Fruit fly (Drosophila melanogaster) whole organism, embryonic: Measurements from ENCODE around the gene CG15767.

Experiments used
- B-H1 ChIP-seq: fragments of 200-800 bp; sonication (Bioruptor generic); IDR thresholded peaks from 3 replicates; pipeline ENCODE4 v1.3.6; 2022; ENCODE audit warnings: missing biosample characterization, missing genetic modification characterization
- BEAF-32 ChIP-seq: fragments of 200-800 bp; sonication (Bioruptor generic); optimal IDR thresholded peaks from 3 replicates; lab custom pipeline; 2017; ENCODE audit warnings: missing biosample characterization, missing genetic modification characterization, mild to moderate bottlenecking, moderate library complexity, missing genetic modification reagents
- CG13775 ChIP-seq: fragments of 200-800 bp; sonication (Bioruptor generic); optimal IDR thresholded peaks from 3 replicates; lab custom pipeline; 2017; ENCODE audit warnings: missing biosample characterization, mild to moderate bottlenecking, missing genetic modification characterization
- CG13894 ChIP-seq: fragments of 200-800 bp; sonication (Bioruptor generic); optimal IDR thresholded peaks from 3 replicates; lab custom pipeline; 2018; ENCODE audit warnings: missing biosample characterization, mild to moderate bottlenecking, missing genetic modification characterization, moderate library complexity
- CG14014 ChIP-seq: fragments of 200-800 bp; sonication (Bioruptor generic); IDR thresholded peaks from 2 replicates; pipeline ENCODE4 v1.3.6; 2022; ENCODE audit warnings: missing biosample characterization, missing genetic modification characterization
- CG14441 ChIP-seq: fragments of 200-800 bp; sonication (Bioruptor generic); IDR thresholded peaks from 2 replicates; pipeline ENCODE4 v1.3.6; 2022; ENCODE audit warnings: missing biosample characterization, missing genetic modification characterization
- CG1603 ChIP-seq: fragments of 200-800 bp; sonication (Bioruptor generic); optimal IDR thresholded peaks from 2 replicates; lab custom pipeline; 2019; ENCODE audit warnings: missing biosample characterization, mild to moderate bottlenecking, missing genetic modification characterization, moderate library complexity
- CG2116 ChIP-seq: fragments of 200-800 bp; sonication (Bioruptor generic); optimal IDR thresholded peaks from 3 replicates; lab custom pipeline; 2018; ENCODE audit warnings: missing biosample characterization, mild to moderate bottlenecking, missing genetic modification characterization
- CG2712 ChIP-seq: fragments of 200-800 bp; optimal IDR thresholded peaks from 3 replicates; lab custom pipeline; 2019; ENCODE audit warnings: missing biosample characterization, mild to moderate bottlenecking, missing genetic modification characterization, moderate library complexity
- CG2875 ChIP-seq: fragments of 200-800 bp; sonication (Bioruptor generic); optimal IDR thresholded peaks from 2 replicates; lab custom pipeline; 2017; ENCODE audit warnings: missing biosample characterization, mild to moderate bottlenecking, missing genetic modification characterization, missing genetic modification reagents
- CG3065 ChIP-seq: fragments of 200-800 bp; sonication (Bioruptor generic); optimal IDR thresholded peaks from 2 replicates; lab custom pipeline; 2016; ENCODE audit warnings: missing biosample characterization, missing genetic modification characterization
- CG31365 ChIP-seq: fragments of 200-800 bp; sonication (Bioruptor generic); optimal IDR thresholded peaks from 2 replicates; lab custom pipeline; 2018; ENCODE audit warnings: missing biosample characterization, mild to moderate bottlenecking, missing genetic modification characterization
- CG3163 ChIP-seq: fragments of 200-800 bp; sonication (Bioruptor generic); optimal IDR thresholded peaks from 3 replicates; lab custom pipeline; 2016; ENCODE audit warnings: missing biosample characterization, missing genetic modification characterization
- CG3726 ChIP-seq: fragments of 200-800 bp; sonication (Bioruptor generic); IDR thresholded peaks from 3 replicates; pipeline ENCODE4, ENCODE4 v1.3.6; 2022; ENCODE audit warnings: missing biosample characterization, missing genetic modification characterization
- CG4854 ChIP-seq: fragments of 200-800 bp; sonication (Bioruptor generic); optimal IDR thresholded peaks from 2 replicates; lab custom pipeline; 2016; ENCODE audit warnings: missing biosample characterization, missing genetic modification characterization, inconsistent platforms
- CG6175 ChIP-seq: fragments of 200-800 bp; sonication (Bioruptor generic); IDR thresholded peaks from 3 replicates; pipeline ENCODE4 v1.3.6; 2022; ENCODE audit warnings: missing biosample characterization, missing genetic modification characterization
- Dad ChIP-seq: fragments of 200-800 bp; sonication (Bioruptor generic); optimal IDR thresholded peaks from 3 replicates; lab custom pipeline; 2016; ENCODE audit warnings: missing biosample characterization, missing genetic modification characterization
- H2.0 ChIP-seq: fragments of 200-800 bp; sonication (Bioruptor generic); IDR thresholded peaks from 2 replicates; pipeline ENCODE4 v1.3.6; 2022; ENCODE audit warnings: missing biosample characterization, missing genetic modification characterization
- HHEX ChIP-seq: fragments of 200-800 bp; sonication (Bioruptor generic); optimal IDR thresholded peaks from 3 replicates; lab custom pipeline; 2017; ENCODE audit warnings: missing biosample characterization, mild to moderate bottlenecking, missing genetic modification characterization, missing genetic modification reagents
- HLHmδ ChIP-seq: fragments of 200-800 bp; sonication (Bioruptor generic); optimal IDR thresholded peaks from 2 replicates; lab custom pipeline; 2018; ENCODE audit warnings: missing biosample characterization, mild to moderate bottlenecking, missing genetic modification characterization, moderate library complexity
- Hr51 ChIP-seq, 2 experiments: fragments of 200-800 bp; sonication (Bioruptor generic); optimal IDR thresholded peaks; 2 replicates in 1 of 2; 3 replicates in 1 of 2; lab custom pipeline; 2016 to 2018; ENCODE audit warnings: missing biosample characterization in 2 of 2, missing genetic modification characterization in 2 of 2, mild to moderate bottlenecking in 1 of 2, moderate library complexity in 1 of 2
- Med ChIP-seq: fragments of 200-800 bp; sonication (Bioruptor generic); peaks from one replicate; lab custom pipeline; 2016; ENCODE audit warnings: missing biosample characterization, missing genetic modification characterization, mild to moderate bottlenecking, inconsistent platforms, moderate library complexity
- Pdp1 ChIP-seq, 2 experiments: fragments of 200-800 bp; sonication (Bioruptor generic); optimal IDR thresholded peaks; 3 replicates each; lab custom pipeline; 2016; ENCODE audit warnings: missing biosample characterization in 2 of 2, missing genetic modification characterization in 2 of 2, mild to moderate bottlenecking in 1 of 2, moderate library complexity in 1 of 2
- Rfx ChIP-seq: fragments of 200-800 bp; sonication (Bioruptor generic); IDR thresholded peaks from 2 replicates; pipeline ENCODE4 v1.3.6; 2022; ENCODE audit warnings: missing biosample characterization, missing genetic modification characterization
- Vsx1 ChIP-seq: fragments of 200-800 bp; sonication (Bioruptor generic); optimal IDR thresholded peaks from 2 replicates; lab custom pipeline; 2017; ENCODE audit warnings: missing biosample characterization, mild to moderate bottlenecking, missing genetic modification characterization, missing genetic modification reagents
- ab ChIP-seq: fragments of 200-800 bp; sonication (Bioruptor generic); optimal IDR thresholded peaks from 2 replicates; lab custom pipeline; 2016; ENCODE audit warnings: missing biosample characterization, missing genetic modification characterization
- bsh ChIP-seq, 2 experiments: fragments of 200-800 bp; sonication (Bioruptor generic); optimal IDR thresholded peaks; 2 replicates each; lab custom pipeline; 2017 to 2018; ENCODE audit warnings: mild to moderate bottlenecking in 2 of 2, missing biosample characterization in 2 of 2, missing genetic modification characterization in 2 of 2, moderate library complexity in 1 of 2
- chm ChIP-seq: fragments of 200-800 bp; sonication (Bioruptor generic); IDR thresholded peaks from 2 replicates; pipeline ENCODE4 v1.3.6; 2022; ENCODE audit warnings: missing biosample characterization, missing genetic modification characterization
- crol ChIP-seq: fragments of 200-800 bp; sonication (Bioruptor generic); IDR thresholded peaks from 2 replicates; pipeline ENCODE4 v1.3.6; 2022; ENCODE audit warnings: missing biosample characterization, missing genetic modification characterization
- disco-r ChIP-seq: fragments of 200-800 bp; sonication (Bioruptor generic); optimal IDR thresholded peaks from 2 replicates; lab custom pipeline; 2016; ENCODE audit warnings: missing biosample characterization, missing genetic modification characterization
- gfzf ChIP-seq: fragments of 200-800 bp; sonication (Bioruptor generic); optimal IDR thresholded peaks from 2 replicates; lab custom pipeline; 2016; ENCODE audit warnings: missing biosample characterization, mild to moderate bottlenecking, missing genetic modification characterization, moderate library complexity
- grau ChIP-seq: fragments of 200-800 bp; optimal IDR thresholded peaks from 3 replicates; lab custom pipeline; 2019; ENCODE audit warnings: missing biosample characterization, mild to moderate bottlenecking, missing genetic modification characterization, moderate library complexity
- gsb-n ChIP-seq: fragments of 200-800 bp; sonication (Bioruptor generic); optimal IDR thresholded peaks from 3 replicates; lab custom pipeline; 2018; ENCODE audit warnings: missing biosample characterization, mild to moderate bottlenecking, missing genetic modification characterization
- lmd ChIP-seq: fragments of 200-800 bp; sonication (Bioruptor generic); IDR thresholded peaks from 2 replicates; pipeline ENCODE4 v1.3.6; 2022; ENCODE audit warnings: missing biosample characterization, missing genetic modification characterization
- mld ChIP-seq: fragments of 200-800 bp; sonication (Bioruptor generic); IDR thresholded peaks from 3 replicates; pipeline ENCODE4 v1.3.6; 2022; ENCODE audit warnings: missing biosample characterization, missing genetic modification characterization; ENCODE audit not compliant: partially characterized antibody
- pros ChIP-seq: fragments of 200-800 bp; sonication (Bioruptor generic); optimal IDR thresholded peaks from 3 replicates; lab custom pipeline; 2019; ENCODE audit warnings: missing biosample characterization, mild to moderate bottlenecking, missing genetic modification characterization, moderate library complexity
- repo ChIP-seq: fragments of 200-800 bp; sonication (Bioruptor generic); optimal IDR thresholded peaks from 2 replicates; lab custom pipeline; 2016; ENCODE audit warnings: missing biosample characterization, missing genetic modification characterization
- row ChIP-seq: fragments of 200-800 bp; sonication (Bioruptor generic); IDR thresholded peaks from 3 replicates; pipeline ENCODE4 v1.3.6; 2022; ENCODE audit warnings: missing biosample characterization, missing genetic modification characterization
- zen2 ChIP-seq: fragments of 200-800 bp; sonication (Bioruptor generic); IDR thresholded peaks from 3 replicates; pipeline ENCODE4 v1.3.6; 2022; ENCODE audit warnings: missing biosample characterization, missing genetic modification characterization; ENCODE audit not compliant: partially characterized antibody

The CG15767 gene

dm6 chrX:5786559-5786958 lies 2.7 kb upstream of the CG15767 start (continued):
- TF ChIP-seq BEAF-32 (GFP tag; lab: Kevin White, UChicago), result no peak
- TF ChIP-seq CG2875, result no peak
- peak in 1 of 2 experiments; percentile 43 for TF ChIP-seq Pdp1 (GFP tag; optimal IDR thresholded peaks at IDR 0.05; lab: Kevin White, UChicago)
- TF ChIP-seq chm (GFP tag; lab: Robert Waterston, UW), result no peak
- TF ChIP-seq CG14014 (GFP tag; lab: Robert Waterston, UW), result peak; percentile 16; the same call in 1 of the 2 replicates
- peak in 1 of 2 experiments; percentile 76 for TF ChIP-seq Hr51 (GFP tag; optimal IDR thresholded peaks at IDR 0.05; lab: Kevin White, UChicago)
- no peak for TF ChIP-seq gsb-n (tag; lab: Kevin White, UChicago)
- TF ChIP-seq CG3726 (GFP tag; lab: Robert Waterston, UW), result no peak
- TF ChIP-seq CG14441 (GFP tag; lab: Robert Waterston, UW), result peak; percentile 43
- peak; percentile 53 for TF ChIP-seq CG2712 (tag; lab: Kevin White, UChicago)
- TF ChIP-seq H2.0 (GFP tag; lab: Robert Waterston, UW), result no peak
- TF ChIP-seq Med (GFP tag; lab: Kevin White, UChicago), result peak; percentile 41
- no peak for TF ChIP-seq Dad (GFP tag; lab: Kevin White, UChicago)
- no peak for TF ChIP-seq disco-r (GFP tag; lab: Kevin White, UChicago)
- TF ChIP-seq CG13775 (GFP tag; lab: Kevin White, UChicago), result no peak
- no peak; the same call in 1 of the 2 replicates for TF ChIP-seq crol
- TF ChIP-seq Vsx1 (GFP tag; lab: Kevin White, UChicago), result no peak
- no peak for TF ChIP-seq gfzf
- TF ChIP-seq ab, result no peak
- TF ChIP-seq lmd, result 0 out of 2 replicates have a peak, but pooled peaks have one; percentile 21
- TF ChIP-seq CG3163 (GFP tag; lab: Kevin White, UChicago), result no peak
- peak; percentile 54 for TF ChIP-seq grau
- TF ChIP-seq CG31365, result no peak
- TF ChIP-seq mld (GFP tag; lab: Robert Waterston, UW), result no peak
- TF ChIP-seq repo, result no peak
- TF ChIP-seq CG3065 (GFP tag; lab: Kevin White, UChicago), result no peak
- peak; percentile 38 for TF ChIP-seq pros (GFP tag; lab: Kevin White, UChicago)
- TF ChIP-seq Rfx (GFP tag; lab: Robert Waterston, UW), result 0 out of 2 replicates have a peak, but pooled peaks have one; percentile 21
- peak in 1 of 2 experiments; percentile 22 for TF ChIP-seq bsh (GFP tag; optimal IDR thresholded peaks at IDR 0.05; lab: Kevin White, UChicago)
- no peak for TF ChIP-seq CG13894 (tag; lab: Kevin White, UChicago)
- TF ChIP-seq B-H1, result 0 out of 3 replicates have a peak, but pooled peaks have one; percentile 11
- TF ChIP-seq CG2116 (GFP tag; lab: Kevin White, UChicago), result no peak
- TF ChIP-seq zen2 (GFP tag; lab: Robert Waterston, UW), result no peak
- TF ChIP-seq, all 482 proteins: peak for 51

dm6 chrX:5791840-5792239 lies 2.6 kb downstream of the CG15767 start, which contains the start of gene CG12239:
TSS of gene CG12239 (plus strand) at chrX:5792140.
- TF ChIP-seq CG6175 (no peak), row (GFP tag; lab: Robert Waterston, UW) (no peak), CG4854 (GFP tag; lab: Kevin White, UChicago) (no peak), HHEX (GFP tag; lab: Kevin White, UChicago) (no peak), HLHmδ (GFP tag; lab: Kevin White, UChicago) (no peak), CG1603 (tag; lab: Kevin White, UChicago) (no peak)
